Worm (Caenorhabditis elegans): ENCODE measurements around the gene semi-1.

The semi-1 gene

DNA sequence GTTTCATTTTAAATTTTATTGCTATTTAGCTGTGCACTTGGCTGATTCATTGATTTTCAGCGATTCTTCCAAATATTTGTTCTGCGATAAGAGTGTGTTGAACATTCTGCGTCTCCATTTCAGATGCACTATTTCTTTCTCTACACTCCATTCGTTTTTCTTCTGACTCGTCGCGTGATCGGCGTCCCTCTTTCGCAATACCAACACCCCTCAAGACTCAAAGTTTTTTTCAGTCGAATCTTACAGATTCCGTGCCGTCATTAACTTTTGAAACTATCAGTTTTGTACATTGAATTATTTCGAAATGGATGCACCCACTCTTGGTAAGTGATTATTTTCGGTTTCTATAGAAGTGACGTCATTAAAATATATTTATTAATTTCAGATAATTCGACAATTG lies 52.0 kb downstream of the semi-1 start, which contains the start of gene frm-10 (continued):
- no peak for TF ChIP-seq lin-29 (GFP tag; IDR thresholded peaks at IDR 0.05)
- 0 out of 2 replicates have a peak, but pooled peaks have one; percentile 49 for TF ChIP-seq mdt-29 (GFP tag; IDR thresholded peaks at IDR 0.05)
- no peak for TF ChIP-seq R02D3.7 (tag; optimal IDR thresholded peaks at IDR 0.05)
- no peak for TF ChIP-seq zag-1 (tag; optimal IDR thresholded peaks at IDR 0.05)
- TF ChIP-seq nhr-6 (tag; optimal IDR thresholded peaks at IDR 0.05): peak; percentile 88
- no peak for TF ChIP-seq egl-27 (tag; optimal IDR thresholded peaks at IDR 0.05)
- TF ChIP-seq cey-2 (tag; optimal IDR thresholded peaks at IDR 0.05; ENCODE audit: borderline replicate concordance, insufficient read depth): no peak
- TF ChIP-seq dve-1 (tag; optimal IDR thresholded peaks at IDR 0.05; ENCODE audit: insufficient read depth): peak; percentile 93
- no peak for TF ChIP-seq lin-15B (tag; optimal IDR thresholded peaks at IDR 0.05)
- TF ChIP-seq jun-1 (tag; optimal IDR thresholded peaks at IDR 0.05): peak; percentile 28
- TF ChIP-seq mep-1 (tag; optimal IDR thresholded peaks at IDR 0.05): peak; percentile 83
